Worm (Caenorhabditis elegans) whole organism, L2 larva: ENCODE results near the gene C50C3.12.

ENCODE experiments used
- C34F6.9 ChIP-seq: fragments of 150-350 bp; optimal IDR thresholded peaks from 2 replicates; lab custom pipeline; 2014; ENCODE audit warnings: missing biosample characterization, missing genetic modification characterization
- F13H6.1 ChIP-seq: sonication (generic microtip); optimal IDR thresholded peaks from 2 replicates; lab custom pipeline; 2016; ENCODE audit warnings: missing genetic modification characterization, missing compliant biosample characterization
- Y55F3AM.14 ChIP-seq: fragments of 200-800 bp; sonication (Bioruptor generic); optimal IDR thresholded peaks from 2 replicates; lab custom pipeline; 2018; ENCODE audit warnings: mild to moderate bottlenecking, missing genetic modification characterization, missing compliant biosample characterization
- ZK546.5 ChIP-seq: sonication (generic microtip); optimal IDR thresholded peaks from 2 replicates; lab custom pipeline; 2017; ENCODE audit warnings: missing biosample characterization, missing genetic modification characterization
- alr-1 ChIP-seq: fragments of 150-350 bp; optimal IDR thresholded peaks from 2 replicates; lab custom pipeline; 2014; ENCODE audit warnings: missing biosample characterization, missing genetic modification characterization
- aly-2 ChIP-seq: fragments of 150-350 bp; optimal IDR thresholded peaks from 2 replicates; lab custom pipeline; 2014; ENCODE audit warnings: missing biosample characterization, missing genetic modification characterization
- ama-1 ChIP-seq: fragments of 150-350 bp; optimal IDR thresholded peaks from 2 replicates; lab custom pipeline; 2018; ENCODE audit warnings: inconsistent platforms
- blmp-1 ChIP-seq: sonication (generic microtip); optimal IDR thresholded peaks from 2 replicates; lab custom pipeline; 2017; ENCODE audit warnings: missing genetic modification characterization, mild to moderate bottlenecking, missing compliant biosample characterization, antibody characterized with exemption, moderate library complexity; ENCODE audit not compliant: insufficient read depth
- ceh-16 ChIP-seq: fragments of 150-350 bp; optimal IDR thresholded peaks from 2 replicates; lab custom pipeline; 2014; ENCODE audit warnings: missing biosample characterization, missing genetic modification characterization
- ceh-82 ChIP-seq: fragments of 150-350 bp; optimal IDR thresholded peaks from 2 replicates; lab custom pipeline; 2014; ENCODE audit warnings: missing biosample characterization, missing genetic modification characterization
- crh-2 ChIP-seq: sonication (generic microtip); optimal IDR thresholded peaks from 2 replicates; lab custom pipeline; 2017; ENCODE audit warnings: missing biosample characterization, missing genetic modification characterization
- dmd-4 ChIP-seq: sonication (generic microtip); optimal IDR thresholded peaks from 2 replicates; lab custom pipeline; 2017; ENCODE audit warnings: missing biosample characterization, missing genetic modification characterization
- egl-27 ChIP-seq: sonication (generic microtip); optimal IDR thresholded peaks from 3 replicates; lab custom pipeline; 2017; ENCODE audit warnings: missing biosample characterization, missing genetic modification reagents, missing genetic modification characterization
- elt-1 ChIP-seq: fragments of 150-350 bp; optimal IDR thresholded peaks from 2 replicates; lab custom pipeline; 2014; ENCODE audit warnings: missing biosample characterization, missing genetic modification characterization
- elt-3 ChIP-seq: sonication (generic microtip); optimal IDR thresholded peaks from 2 replicates; lab custom pipeline; 2017; ENCODE audit warnings: missing biosample characterization, missing genetic modification characterization
- fos-1 ChIP-seq: fragments of 150-350 bp; optimal IDR thresholded peaks from 2 replicates; lab custom pipeline; 2014; ENCODE audit warnings: missing biosample characterization, missing genetic modification characterization
- gmeb-1 ChIP-seq: fragments of 150-350 bp; optimal IDR thresholded peaks from 2 replicates; lab custom pipeline; 2014; ENCODE audit warnings: missing biosample characterization, missing genetic modification characterization
- lin-11 ChIP-seq: fragments of 150-350 bp; sonication (generic microtip); optimal IDR thresholded peaks from 2 replicates; lab custom pipeline; 2014; ENCODE audit warnings: missing biosample characterization, missing genetic modification characterization, inconsistent platforms, mixed read lengths
- lin-13 ChIP-seq: fragments of 150-350 bp; optimal IDR thresholded peaks from 2 replicates; lab custom pipeline; 2014; ENCODE audit warnings: missing biosample characterization, missing genetic modification reagents, missing genetic modification characterization
- lin-39 ChIP-seq: fragments of 150-350 bp; optimal IDR thresholded peaks from 2 replicates; lab custom pipeline; 2014; ENCODE audit warnings: missing biosample characterization, missing genetic modification reagents, missing genetic modification characterization
- lsy-2 ChIP-seq, 2 experiments: fragments of 150-350 bp in 1 of 2; sonication (generic microtip) in 1 of 2; optimal IDR thresholded peaks; 2 replicates each; lab custom pipeline; 2014 to 2017; ENCODE audit warnings: missing biosample characterization in 2 of 2, missing genetic modification characterization in 2 of 2
- mab-5 ChIP-seq: fragments of 150-350 bp; optimal IDR thresholded peaks from 2 replicates; lab custom pipeline; 2014; ENCODE audit warnings: missing biosample characterization, missing genetic modification characterization
- mbf-1 ChIP-seq: sonication (generic microtip); optimal IDR thresholded peaks from 2 replicates; lab custom pipeline; 2017; ENCODE audit warnings: missing biosample characterization, missing genetic modification characterization
- mdl-1 ChIP-seq, 2 experiments: fragments of 150-350 bp in 1 of 2; sonication (generic microtip) in 1 of 2; optimal IDR thresholded peaks; 2 replicates each; lab custom pipeline; 2017; ENCODE audit warnings: missing biosample characterization in 2 of 2, missing genetic modification characterization in 2 of 2
- nhr-10 ChIP-seq: sonication (generic microtip); optimal IDR thresholded peaks from 2 replicates; lab custom pipeline; 2017; ENCODE audit warnings: missing biosample characterization, missing genetic modification characterization
- nhr-11 ChIP-seq: fragments of 150-350 bp; optimal IDR thresholded peaks from 2 replicates; lab custom pipeline; 2014; ENCODE audit warnings: missing biosample characterization, missing genetic modification characterization
- nhr-12 ChIP-seq: fragments of 150-350 bp; optimal IDR thresholded peaks from 2 replicates; lab custom pipeline; 2014; ENCODE audit warnings: missing biosample characterization, missing genetic modification characterization
- nhr-129 ChIP-seq: fragments of 150-350 bp; optimal IDR thresholded peaks from 2 replicates; lab custom pipeline; 2014; ENCODE audit warnings: missing biosample characterization, missing genetic modification characterization
- nhr-21 ChIP-seq: fragments of 150-350 bp; optimal IDR thresholded peaks from 2 replicates; lab custom pipeline; 2014; ENCODE audit warnings: missing biosample characterization, missing genetic modification characterization
- nhr-23 ChIP-seq: fragments of 150-350 bp; optimal IDR thresholded peaks from 2 replicates; lab custom pipeline; 2014; ENCODE audit warnings: missing biosample characterization, missing genetic modification reagents, missing genetic modification characterization
- nhr-237 ChIP-seq: fragments of 150-350 bp; optimal IDR thresholded peaks from 2 replicates; lab custom pipeline; 2014; ENCODE audit warnings: missing biosample characterization, missing genetic modification characterization
- nhr-25 ChIP-seq: fragments of 150-350 bp; sonication (generic microtip); optimal IDR thresholded peaks from 3 replicates; lab custom pipeline; 2014; ENCODE audit warnings: missing biosample characterization, missing genetic modification characterization
- nhr-6 ChIP-seq: fragments of 150-350 bp; optimal IDR thresholded peaks from 2 replicates; lab custom pipeline; 2014; ENCODE audit warnings: missing biosample characterization, missing genetic modification characterization
- nhr-77 ChIP-seq: fragments of 150-350 bp; optimal IDR thresholded peaks from 2 replicates; lab custom pipeline; 2014; ENCODE audit warnings: missing biosample characterization, missing genetic modification characterization
- peb-1 ChIP-seq: fragments of 150-350 bp; optimal IDR thresholded peaks from 2 replicates; lab custom pipeline; 2014; ENCODE audit warnings: missing biosample characterization, missing genetic modification characterization
- sem-4 ChIP-seq: fragments of 150-350 bp; optimal IDR thresholded peaks from 2 replicates; lab custom pipeline; 2014; ENCODE audit warnings: missing biosample characterization, missing genetic modification reagents, missing genetic modification characterization
- skn-1 ChIP-seq: sonication (generic microtip); optimal IDR thresholded peaks from 2 replicates; lab custom pipeline; 2017; ENCODE audit warnings: missing biosample characterization, missing genetic modification characterization
- sma-3 ChIP-seq: sonication (generic microtip); optimal IDR thresholded peaks from 2 replicates; lab custom pipeline; 2016; ENCODE audit warnings: missing genetic modification reagents, missing genetic modification characterization, missing compliant biosample characterization
- sma-9 ChIP-seq, 2 experiments: fragments of 150-350 bp in 1 of 2; sonication (generic microtip) in 1 of 2; optimal IDR thresholded peaks; 2 replicates each; lab custom pipeline; 2014 to 2016; ENCODE audit warnings: missing genetic modification characterization in 2 of 2, mild to moderate bottlenecking in 1 of 2, missing biosample characterization in 1 of 2, missing compliant biosample characterization in 1 of 2, missing genetic modification reagents in 1 of 2, moderate library complexity in 1 of 2
- snpc-4 ChIP-seq: fragments of 150-350 bp; optimal IDR thresholded peaks from 2 replicates; lab custom pipeline; 2014; ENCODE audit warnings: missing biosample characterization, missing genetic modification characterization
- unc-39 ChIP-seq: fragments of 150-350 bp; optimal IDR thresholded peaks from 2 replicates; lab custom pipeline; 2014; ENCODE audit warnings: missing biosample characterization, missing genetic modification characterization
- unc-55 ChIP-seq: fragments of 150-350 bp; sonication (generic microtip); optimal IDR thresholded peaks from 3 replicates; lab custom pipeline; 2014; ENCODE audit warnings: missing biosample characterization, missing genetic modification reagents, missing genetic modification characterization
- unc-62 ChIP-seq: fragments of 150-350 bp; optimal IDR thresholded peaks from 2 replicates; lab custom pipeline; 2014; ENCODE audit warnings: missing biosample characterization, missing genetic modification reagents, missing genetic modification characterization
- zag-1 ChIP-seq: fragments of 150-350 bp; optimal IDR thresholded peaks from 2 replicates; lab custom pipeline; 2014; ENCODE audit warnings: missing biosample characterization, missing genetic modification characterization
- ztf-1 ChIP-seq: fragments of 200-800 bp; sonication (Bioruptor generic); conservative IDR thresholded peaks from 2 replicates; pipeline ENCODE4 v1.3.6; 2022; ENCODE audit warnings: missing genetic modification characterization, missing compliant biosample characterization
- ztf-11 ChIP-seq: sonication (generic microtip); optimal IDR thresholded peaks from 2 replicates; lab custom pipeline; 2017; ENCODE audit warnings: missing biosample characterization, missing genetic modification characterization
- ztf-4 ChIP-seq: fragments of 150-350 bp; optimal IDR thresholded peaks from 2 replicates; lab custom pipeline; 2014; ENCODE audit warnings: missing biosample characterization, missing genetic modification characterization

The C50C3.12 gene

DNA sequence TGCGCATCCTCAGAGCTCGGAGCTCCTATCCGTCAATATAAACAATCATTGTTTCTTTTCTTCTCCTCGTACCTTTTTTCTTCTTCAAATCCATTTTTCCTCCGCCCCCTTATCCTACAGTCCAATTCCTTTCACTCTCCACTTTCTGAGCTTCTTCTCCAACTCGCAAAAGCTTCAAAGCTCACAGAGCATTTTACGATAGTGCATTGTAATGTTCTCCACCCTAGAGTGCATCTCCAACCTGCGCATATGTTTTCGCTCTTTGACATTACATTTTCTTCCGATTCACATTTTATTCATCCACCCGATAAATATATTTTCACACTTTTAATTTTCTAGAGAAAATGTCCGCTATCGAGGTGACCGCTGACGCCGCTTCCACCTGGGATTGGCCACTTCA, 38.6 kb upstream of the C50C3.12 start, which contains the start of gene hsp-12.2:
Gene hsp-12.2, plus strand, starts transcription at position 301 of the 400 bp plus-strand sequence.
- TF ChIP-seq aly-2 (tag; lab: Kevin White, UChicago) (no peak), nhr-129 (tag; lab: Kevin White, UChicago) (no peak), mdl-1 (tag; optimal IDR thresholded peaks at IDR 0.05; lab: Kevin White, UChicago) (no peak), unc-39 (tag; lab: Kevin White, UChicago) (no peak), unc-62 (GFP tag; lab: Kevin White, UChicago) (no peak), nhr-6 (tag; lab: Kevin White, UChicago) (no peak), ama-1 (lab: Kevin White, UChicago) (no peak), crh-2 (tag; lab: Kevin White, UChicago) (no peak), snpc-4 (no peak), ztf-11 (tag; lab: Kevin White, UChicago) (no peak), gmeb-1 (tag; lab: Kevin White, UChicago) (no peak), F13H6.1 (tag; lab: Kevin White, UChicago) (no peak), sem-4 (tag; lab: Kevin White, UChicago) (no peak), ZK546.5 (no peak), skn-1 (tag; lab: Kevin White, UChicago) (no peak), ceh-82 (tag; lab: Kevin White, UChicago) (no peak), nhr-77 (tag; lab: Kevin White, UChicago) (no peak), lin-39 (tag; lab: Kevin White, UChicago) (no peak), peb-1 (no peak), unc-55 (GFP tag; lab: Kevin White, UChicago) (no peak)

- TF ChIP-seq nhr-237 (no peak), egl-27 (no peak), nhr-77 (tag; lab: Kevin White, UChicago) (no peak), ztf-4 (tag; lab: Kevin White, UChicago) (no peak)
Measured at ce11 chrIII:8142217-8142616, 34.1 kb upstream of the C50C3.12 start.

DNA sequence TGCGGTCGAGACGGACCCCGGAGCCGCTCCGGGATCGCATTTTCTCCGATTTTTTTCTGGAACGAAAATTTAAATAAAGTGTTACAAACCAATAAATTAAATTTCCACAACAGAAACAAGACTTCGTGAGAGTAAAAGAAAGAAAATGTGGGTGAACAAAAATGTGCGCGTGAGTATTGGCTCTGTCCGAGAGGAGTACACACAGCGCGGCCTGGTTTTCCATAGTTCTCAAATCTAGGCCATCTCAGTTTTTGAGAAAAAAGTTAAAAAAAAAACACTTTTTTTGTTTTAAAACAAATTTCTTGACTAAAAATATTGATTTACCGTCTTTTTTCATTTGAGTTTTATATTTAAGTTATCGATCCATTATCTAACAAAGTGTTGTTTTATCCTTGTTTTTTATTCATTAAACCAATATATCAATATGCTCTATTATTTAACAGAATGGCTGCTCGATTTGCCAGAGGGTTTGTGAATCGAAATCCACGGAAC, 31.7 kb upstream of the C50C3.12 start, which contains the start of the genes C14B9.8 and mrpl-18:
Gene C14B9.8, minus strand, starts transcription at position 56 of the 492 bp plus-strand sequence.
Gene mrpl-18, plus strand, starts transcription at position 442 of the 492 bp plus-strand sequence.
- TF ChIP-seq snpc-4 (no peak), zag-1 (tag; lab: Kevin White, UChicago) (no peak), mbf-1 (no peak), sma-3 (GFP tag; lab: Kevin White, UChicago) (peak; percentile 64), lin-39 (tag; lab: Kevin White, UChicago) (no peak), nhr-23 (tag; lab: Kevin White, UChicago) (no peak), ztf-11 (tag; lab: Kevin White, UChicago) (no peak), lin-13 (GFP tag; lab: Kevin White, UChicago) (peak; percentile 50), crh-2 (tag; lab: Kevin White, UChicago) (peak; percentile 47), skn-1 (tag; lab: Kevin White, UChicago) (no peak), unc-62 (GFP tag; lab: Kevin White, UChicago) (no peak), aly-2 (tag; lab: Kevin White, UChicago) (no peak), nhr-21 (tag; lab: Kevin White, UChicago) (peak; percentile 15), nhr-129 (tag; lab: Kevin White, UChicago) (no peak), elt-1 (no peak), ztf-4 (tag; lab: Kevin White, UChicago) (no peak), nhr-237 (no peak), nhr-25 (no peak), mdl-1 (tag; optimal IDR thresholded peaks at IDR 0.05; lab: Kevin White, UChicago) (no peak), ztf-1 (GFP tag; lab: Robert Waterston, UW) (no peak), nhr-6 (tag; lab: Kevin White, UChicago) (no peak), sma-9 (GFP tag; optimal IDR thresholded peaks at IDR 0.05; lab: Kevin White, UChicago) (peak; percentile 72), sma-9 (tag; optimal IDR thresholded peaks at IDR 0.05; lab: Kevin White, UChicago) (no peak), ZK546.5 (no peak), unc-55 (GFP tag; lab: Kevin White, UChicago) (peak; percentile 71), nhr-11 (no peak), dmd-4 (tag; lab: Kevin White, UChicago) (no peak), C34F6.9 (tag; lab: Kevin White, UChicago) (peak; percentile 69), alr-1 (tag; lab: Kevin White, UChicago) (no peak), egl-27 (no peak), lsy-2 (tag; optimal IDR thresholded peaks at IDR 0.05; lab: Kevin White, UChicago) (peak; percentile 61 to 87), blmp-1 (tag; lab: Kevin White, UChicago) (no peak), ceh-16 (tag; lab: Kevin White, UChicago) (no peak), nhr-77 (tag; lab: Kevin White, UChicago) (no peak), peb-1 (no peak), gmeb-1 (tag; lab: Kevin White, UChicago) (peak; percentile 75), mab-5 (tag; lab: Kevin White, UChicago) (no peak), elt-3 (tag; lab: Kevin White, UChicago) (no peak), lin-11 (tag; lab: Kevin White, UChicago) (no peak), Y55F3AM.14 (no peak), fos-1 (tag; lab: Kevin White, UChicago) (peak; percentile 14), nhr-10 (tag; lab: Kevin White, UChicago) (no peak), nhr-12 (tag; lab: Kevin White, UChicago) (no peak), F13H6.1 (tag; lab: Kevin White, UChicago) (peak; percentile 54), ama-1 (lab: Kevin White, UChicago) (no peak), sem-4 (tag; lab: Kevin White, UChicago) (no peak)
